Fruit fly (Drosophila melanogaster): Measurements from ENCODE around the gene tgo.
A peak's percentile ranks its signal among the peaks of the same experiment; 100 is the strongest.

tgo gene

DNA sequence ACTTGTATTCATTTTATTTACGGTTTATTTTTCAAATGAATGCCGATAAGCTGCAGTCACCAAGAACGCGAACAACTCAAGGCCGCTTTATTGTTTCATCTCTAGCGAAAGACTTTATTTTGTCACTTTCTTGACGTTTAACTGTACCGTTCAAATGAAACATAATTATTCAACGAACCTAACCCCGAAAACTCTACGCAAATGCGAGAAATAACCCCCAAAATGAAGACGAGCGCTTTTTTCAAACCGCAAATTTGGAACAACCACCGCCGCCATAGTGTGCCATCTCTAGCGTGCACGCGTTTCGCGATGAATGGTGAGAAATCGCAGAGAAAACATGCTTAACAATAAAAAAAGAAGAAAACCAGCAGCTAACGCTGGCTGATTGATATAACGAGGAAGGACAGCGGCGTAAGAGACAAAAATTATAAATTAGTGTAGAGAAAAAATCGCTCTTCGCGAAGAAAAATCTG, 35.2 kb downstream of the tgo start, which contains the start of gene CG11970 (continued):
- TF ChIP-seq Ada2b (GFP tag; IDR thresholded peaks at IDR 0.05) (peak; percentile 16; the same call in 1 of the 2 replicates), schlank (tag; optimal IDR thresholded peaks at IDR 0.05) (no peak), CG8765 (GFP tag; IDR thresholded peaks at IDR 0.05) (no peak), CG32772 (GFP tag; IDR thresholded peaks at IDR 0.05) (no peak; the same call in 1 of the 2 replicates), gce (GFP tag; IDR thresholded peaks at IDR 0.05) (no peak), rib (GFP tag; IDR thresholded peaks at IDR 0.05) (no peak), CG15601 (tag; optimal IDR thresholded peaks at IDR 0.05) (no peak), ro (GFP tag; IDR thresholded peaks at IDR 0.05) (no peak), pho (GFP tag; optimal IDR thresholded peaks at IDR 0.05) (peak; percentile 56), CG15011 (GFP tag; optimal IDR thresholded peaks at IDR 0.05) (no peak), ind (GFP tag; optimal IDR thresholded peaks at IDR 0.05) (peak; percentile 55), MBD-R2 (GFP tag; IDR thresholded peaks at IDR 0.05) (peak; percentile 61), pita (GFP tag; optimal IDR thresholded peaks at IDR 0.05) (no peak), oc (tag; optimal IDR thresholded peaks at IDR 0.05) (no peak), tio (GFP tag; optimal IDR thresholded peaks at IDR 0.05) (no peak), E2f2 (GFP tag; IDR thresholded peaks at IDR 0.05) (peak; percentile 86), p53 (GFP tag; optimal IDR thresholded peaks at IDR 0.05) (peak; percentile 16), B-H1 (GFP tag; IDR thresholded peaks at IDR 0.05) (no peak), sd (tag; optimal IDR thresholded peaks at IDR 0.05) (no peak), CG3281 (GFP tag; optimal IDR thresholded peaks at IDR 0.05) (peak; percentile 21), CG3065 (GFP tag; optimal IDR thresholded peaks at IDR 0.05) (no peak), jing (GFP tag; optimal IDR thresholded peaks at IDR 0.05) (no peak), CG30431 (GFP tag; optimal IDR thresholded peaks at IDR 0.05) (no peak), ken (GFP tag; IDR thresholded peaks at IDR 0.05) (no peak), disco-r (GFP tag; optimal IDR thresholded peaks at IDR 0.05) (no peak), CG16813 (GFP tag; IDR thresholded peaks at IDR 0.05; ENCODE audit: partially characterized antibody) (peak; percentile 65), CG11696 (GFP tag; IDR thresholded peaks at IDR 0.05) (no peak), CG2129 (GFP tag; IDR thresholded peaks at IDR 0.05; ENCODE audit: partially characterized antibody) (0 out of 2 replicates have a peak, but pooled peaks have one; percentile 10), gcm (GFP tag; optimal IDR thresholded peaks at IDR 0.05) (no peak), Trl (optimal IDR thresholded peaks at IDR 0.05) (no peak), Trl (GFP tag; optimal IDR thresholded peaks at IDR 0.05) (peak; percentile 59), CG10462 (GFP tag; optimal IDR thresholded peaks at IDR 0.05) (no peak), NK7.1 (GFP tag; optimal IDR thresholded peaks at IDR 0.05) (no peak), sc (optimal IDR thresholded peaks at IDR 0.05) (no peak), sc (GFP tag; optimal IDR thresholded peaks at IDR 0.05) (no peak), YL-1 (GFP tag; optimal IDR thresholded peaks at IDR 0.05) (peak; percentile 26), CG4617 (GFP tag; optimal IDR thresholded peaks at IDR 0.05; ENCODE audit: borderline replicate concordance) (peak; percentile 69), zen2 (GFP tag; IDR thresholded peaks at IDR 0.05; ENCODE audit: partially characterized antibody) (no peak; the same call in 2 of the 3 replicates), Taf1 (GFP tag; IDR thresholded peaks at IDR 0.05) (no peak), Drgx (GFP tag; IDR thresholded peaks at IDR 0.05) (no peak), Lhr (GFP tag; optimal IDR thresholded peaks at IDR 0.05) (peak; percentile 11), Sin3A (optimal IDR thresholded peaks at IDR 0.05) (peak; percentile 79), Atf3 (GFP tag; optimal IDR thresholded peaks at IDR 0.05) (peak; percentile 22), ewg (GFP tag; optimal IDR thresholded peaks at IDR 0.05) (no peak), amos (GFP tag; IDR thresholded peaks at IDR 0.05; ENCODE audit: partially characterized antibody) (peak; percentile 57), Dref (GFP tag; IDR thresholded peaks at IDR 0.05) (peak; percentile 57), Max (GFP tag; optimal IDR thresholded peaks at IDR 0.05) (no peak), lmd (GFP tag; IDR thresholded peaks at IDR 0.05) (peak; percentile 9; the same call in 1 of the 2 replicates), D19A (tag; optimal IDR thresholded peaks at IDR 0.05) (no peak), nmo (GFP tag; optimal IDR thresholded peaks at IDR 0.05) (peak; percentile 58), croc (GFP tag; conservative IDR thresholded peaks at IDR 0.05) (no peak), CG8478 (optimal IDR thresholded peaks at IDR 0.05) (no peak), inv (GFP tag; IDR thresholded peaks at IDR 0.05; ENCODE audit: partially characterized antibody) (peak; percentile 48)

Measured in whole organism, embryonic.